Worm (Caenorhabditis elegans) whole organism, L4/young adult: ENCODE results near the gene nlp-23.

Source experiments
- dao-5 ChIP-seq: sonication (generic microtip); optimal IDR thresholded peaks from 2 replicates; lab custom pipeline; 2016; ENCODE audit warnings: missing genotype, missing genetic modification characterization, moderate library complexity, missing compliant biosample characterization
- him-1 ChIP-seq: sonication (generic microtip); optimal IDR thresholded peaks from 2 replicates; lab custom pipeline; 2016; ENCODE audit warnings: missing genotype, missing genetic modification reagents, missing genetic modification characterization, missing compliant biosample characterization

DNA sequence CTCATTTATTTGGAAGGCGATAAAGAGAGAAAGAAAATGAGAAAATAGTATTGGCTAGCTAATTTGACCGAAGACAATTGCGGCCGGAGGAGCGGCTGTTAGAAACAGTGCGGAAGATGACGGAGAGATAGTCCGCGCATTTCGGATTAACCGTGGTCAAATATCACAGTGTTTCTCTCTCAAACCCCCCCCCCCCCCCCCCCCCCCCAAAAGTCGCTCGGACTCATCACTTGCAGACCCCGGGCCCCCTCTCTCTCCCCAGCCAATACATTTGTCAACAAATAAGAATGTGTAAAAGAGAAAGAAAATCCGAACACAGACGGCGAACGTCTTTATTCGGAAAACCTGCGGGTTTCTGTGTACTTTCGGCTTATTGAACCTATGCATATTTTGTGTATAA is 40.9 kb downstream of the nlp-23 start:
- TF ChIP-seq dao-5 (tag; lab: Kevin White, UChicago) (no peak), him-1 (tag; lab: Kevin White, UChicago) (no peak)
